Worm (Caenorhabditis elegans) whole organism, L4 larva: ENCODE measurements around the gene K10F12.7.

Experiments used
- fkh-10 ChIP-seq: fragments of 150-350 bp; optimal IDR thresholded peaks from 2 replicates; lab custom pipeline; 2014; ENCODE audit warnings: missing biosample characterization, missing genetic modification reagents, missing genetic modification characterization
- hmg-1.1 ChIP-seq: fragments of 200-800 bp; sonication (Bioruptor generic); IDR thresholded peaks from 2 replicates; pipeline ENCODE4 v1.3.6; 2022; ENCODE audit warnings: missing genetic modification reagents, missing genetic modification characterization, missing compliant biosample characterization
- nhr-25 ChIP-seq: sonication (generic microtip); optimal IDR thresholded peaks from 2 replicates; lab custom pipeline; 2017; ENCODE audit warnings: missing genetic modification characterization, mild to moderate bottlenecking, missing compliant biosample characterization, antibody characterized with exemption, moderate library complexity, borderline replicate concordance; ENCODE audit not compliant: insufficient read depth
- nhr-28 ChIP-seq: fragments of 150-350 bp; optimal IDR thresholded peaks from 2 replicates; lab custom pipeline; 2014; ENCODE audit warnings: missing biosample characterization, missing genetic modification characterization
- nhr-76 ChIP-seq: fragments of 150-350 bp; optimal IDR thresholded peaks from 2 replicates; lab custom pipeline; 2014; ENCODE audit warnings: missing biosample characterization, missing genetic modification characterization
- snpc-4 ChIP-seq: fragments of 150-350 bp; optimal IDR thresholded peaks from 2 replicates; lab custom pipeline; 2014; ENCODE audit warnings: missing biosample characterization, missing genetic modification characterization

DNA sequence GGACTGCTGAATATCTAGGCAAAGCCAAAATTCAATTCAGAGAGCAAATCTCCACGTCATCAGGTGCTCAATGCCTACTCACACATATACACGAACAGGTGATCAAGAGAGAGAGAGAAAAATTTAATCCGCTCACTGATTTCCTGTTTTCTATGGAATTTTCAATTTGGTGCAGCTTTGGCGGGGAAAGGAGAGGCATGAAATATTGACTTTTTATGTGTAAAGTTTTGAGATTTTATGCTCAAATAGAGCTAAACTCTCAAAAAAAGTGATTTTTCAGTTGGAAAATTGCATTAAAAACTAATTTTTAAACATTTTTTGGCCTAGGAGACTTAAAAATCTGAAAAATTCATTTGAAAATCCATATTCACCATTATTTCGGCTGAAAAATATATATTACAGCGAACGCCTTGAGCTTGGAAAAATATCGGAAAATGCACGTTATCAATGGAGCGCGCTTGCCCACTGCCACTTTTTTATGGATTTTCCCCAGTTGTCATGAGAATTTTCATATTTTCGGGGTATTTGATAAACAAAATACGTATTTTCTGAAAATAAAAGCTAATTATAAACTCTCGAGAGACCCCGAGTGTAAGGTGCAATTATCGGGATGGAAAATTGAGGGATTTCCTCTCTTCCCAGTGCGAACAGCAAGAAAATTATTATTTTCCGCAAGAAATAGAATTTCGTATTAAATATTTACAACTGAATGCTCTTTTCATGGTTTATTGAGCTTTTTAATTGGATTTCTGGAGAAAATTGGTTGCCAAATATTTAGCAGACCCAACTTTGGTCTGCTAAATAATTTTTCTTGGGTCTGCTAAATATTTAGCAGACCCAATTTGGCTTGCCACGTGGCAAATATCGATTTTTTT lies 38.8 kb downstream of the K10F12.7 start:
- TF ChIP-seq snpc-4 (tag; lab: Kevin White, UChicago) (no peak), nhr-76 (no peak), nhr-28 (no peak), nhr-25 (tag; lab: Kevin White, UChicago) (no peak), fkh-10 (no peak), hmg-1.1 (GFP tag; lab: Robert Waterston, UW) (no peak)
